Fruit fly (Drosophila melanogaster) whole organism, embryonic: ENCODE measurements around the gene CG6254.

Experiments used
- CG10147 ChIP-seq: fragments of 200-800 bp; sonication (Bioruptor generic); optimal IDR thresholded peaks from 2 replicates; lab custom pipeline; 2019; ENCODE audit warnings: missing biosample characterization, mild to moderate bottlenecking, missing genetic modification characterization, moderate library complexity
- CG13424 ChIP-seq: fragments of 200-800 bp; sonication (Bioruptor generic); optimal IDR thresholded peaks from 2 replicates; lab custom pipeline; 2019; ENCODE audit warnings: missing biosample characterization, mild to moderate bottlenecking, missing genetic modification characterization, moderate library complexity
- CG13624 ChIP-seq: fragments of 200-800 bp; sonication (Bioruptor generic); optimal IDR thresholded peaks from 2 replicates; lab custom pipeline; 2016; ENCODE audit warnings: missing biosample characterization, missing genetic modification characterization
- CG13775 ChIP-seq: fragments of 200-800 bp; sonication (Bioruptor generic); optimal IDR thresholded peaks from 3 replicates; lab custom pipeline; 2017; ENCODE audit warnings: missing biosample characterization, mild to moderate bottlenecking, missing genetic modification characterization
- CG13894 ChIP-seq: fragments of 200-800 bp; sonication (Bioruptor generic); optimal IDR thresholded peaks from 3 replicates; lab custom pipeline; 2018; ENCODE audit warnings: missing biosample characterization, mild to moderate bottlenecking, missing genetic modification characterization, moderate library complexity
- CG14710 ChIP-seq: fragments of 200-800 bp; sonication (Bioruptor generic); optimal IDR thresholded peaks from 3 replicates; lab custom pipeline; 2019; ENCODE audit warnings: missing biosample characterization, mild to moderate bottlenecking, missing genetic modification characterization, moderate library complexity
- CG15601 ChIP-seq: fragments of 200-800 bp; sonication (Bioruptor generic); optimal IDR thresholded peaks from 3 replicates; lab custom pipeline; 2019; ENCODE audit warnings: missing biosample characterization, mild to moderate bottlenecking, missing genetic modification characterization, moderate library complexity
- CG16815 ChIP-seq: fragments of 200-800 bp; sonication (Bioruptor generic); optimal IDR thresholded peaks from 3 replicates; lab custom pipeline; 2017; ENCODE audit warnings: missing biosample characterization, mild to moderate bottlenecking, missing genetic modification characterization
- CG17612 ChIP-seq: fragments of 200-800 bp; sonication (Bioruptor generic); IDR thresholded peaks from 2 replicates; pipeline ENCODE4 v1.3.6; 2022; ENCODE audit warnings: missing biosample characterization, missing genetic modification characterization
- CG18599 ChIP-seq: fragments of 200-800 bp; sonication (Bioruptor generic); optimal IDR thresholded peaks from 3 replicates; lab custom pipeline; 2017; ENCODE audit warnings: missing biosample characterization, missing genetic modification characterization, mild to moderate bottlenecking, moderate library complexity, missing genetic modification reagents
- CG2678 ChIP-seq: fragments of 200-800 bp; sonication (Bioruptor generic); optimal IDR thresholded peaks from 3 replicates; lab custom pipeline; 2019; ENCODE audit warnings: missing biosample characterization, mild to moderate bottlenecking, missing genetic modification characterization, moderate library complexity
- CG3407 ChIP-seq: fragments of 200-800 bp; sonication (Bioruptor generic); optimal IDR thresholded peaks from 2 replicates; lab custom pipeline; 2018; ENCODE audit warnings: missing biosample characterization, mild to moderate bottlenecking, missing genetic modification characterization
- CG3726 ChIP-seq: fragments of 200-800 bp; sonication (Bioruptor generic); IDR thresholded peaks from 3 replicates; pipeline ENCODE4, ENCODE4 v1.3.6; 2022; ENCODE audit warnings: missing biosample characterization, missing genetic modification characterization
- CG6254 ChIP-seq: fragments of 200-800 bp; sonication (Bioruptor generic); optimal IDR thresholded peaks from 3 replicates; lab custom pipeline; 2017; ENCODE audit warnings: mild to moderate bottlenecking, missing biosample characterization, missing genetic modification reagents, missing genetic modification characterization
- CG7928 ChIP-seq: fragments of 200-800 bp; sonication (Bioruptor generic); optimal IDR thresholded peaks from 2 replicates; lab custom pipeline; 2017; ENCODE audit warnings: missing biosample characterization, mild to moderate bottlenecking, missing genetic modification characterization
- D19A ChIP-seq: fragments of 200-800 bp; optimal IDR thresholded peaks from 3 replicates; lab custom pipeline; 2019; ENCODE audit warnings: missing biosample characterization, mild to moderate bottlenecking, missing genetic modification characterization, moderate library complexity
- Dll ChIP-seq: fragments of 200-800 bp; sonication (Bioruptor generic); IDR thresholded peaks from 4 replicates; pipeline ENCODE4 v1.3.6; 2022; ENCODE audit warnings: missing biosample characterization, missing genetic modification characterization; ENCODE audit not compliant: partially characterized antibody
- Dref ChIP-seq: fragments of 200-800 bp; sonication (Bioruptor generic); IDR thresholded peaks from 2 replicates; pipeline ENCODE4 v1.3.6; 2022; ENCODE audit warnings: missing biosample characterization, missing genetic modification characterization
- Eip74EF ChIP-seq, 2 experiments: fragments of 200-800 bp in 1 of 2; fragments of >200 bp in 1 of 2; sonication (Bioruptor generic) in 1 of 2; optimal IDR thresholded peaks; 2 replicates each; lab custom pipeline; 2017 to 2019; ENCODE audit warnings: missing biosample characterization in 2 of 2, missing genetic modification characterization in 2 of 2, mild to moderate bottlenecking in 1 of 2, moderate library complexity in 1 of 2
- Ets97D ChIP-seq: fragments of 200-800 bp; sonication (Bioruptor generic); optimal IDR thresholded peaks from 3 replicates; lab custom pipeline; 2016; ENCODE audit warnings: missing biosample characterization, missing genetic modification characterization
- H2.0 ChIP-seq: fragments of 200-800 bp; sonication (Bioruptor generic); IDR thresholded peaks from 2 replicates; pipeline ENCODE4 v1.3.6; 2022; ENCODE audit warnings: missing biosample characterization, missing genetic modification characterization
- HLH4C ChIP-seq: fragments of 200-800 bp; sonication (Bioruptor generic); IDR thresholded peaks from 3 replicates; pipeline ENCODE4 v1.3.6; 2022; ENCODE audit warnings: missing biosample characterization, missing genetic modification characterization; ENCODE audit not compliant: partially characterized antibody
- HLHmδ ChIP-seq: fragments of 200-800 bp; sonication (Bioruptor generic); optimal IDR thresholded peaks from 2 replicates; lab custom pipeline; 2018; ENCODE audit warnings: missing biosample characterization, mild to moderate bottlenecking, missing genetic modification characterization, moderate library complexity
- Hr3 ChIP-seq: fragments of 200-800 bp; sonication (Bioruptor generic); optimal IDR thresholded peaks from 3 replicates; lab custom pipeline; 2016; ENCODE audit warnings: missing biosample characterization, missing genetic modification characterization
- MBD-R2 ChIP-seq: fragments of 200-800 bp; sonication (Bioruptor generic); IDR thresholded peaks from 2 replicates; pipeline ENCODE4 v1.3.6; 2022; ENCODE audit warnings: missing biosample characterization, missing genetic modification characterization
- Neu2 ChIP-seq: fragments of 200-800 bp; sonication (Bioruptor generic); optimal IDR thresholded peaks from 3 replicates; lab custom pipeline; 2016; ENCODE audit warnings: missing biosample characterization, missing genetic modification characterization, borderline replicate concordance
- Oaz ChIP-seq: fragments of 200-800 bp; sonication (Bioruptor generic); IDR thresholded peaks from 2 replicates; pipeline ENCODE4 v1.3.6; 2022; ENCODE audit warnings: missing biosample characterization, missing genetic modification characterization
- Sry-δ ChIP-seq: fragments of 200-800 bp; sonication (Bioruptor generic); optimal IDR thresholded peaks from 2 replicates; lab custom pipeline; 2016; ENCODE audit warnings: missing biosample characterization, missing genetic modification characterization
- amos ChIP-seq: fragments of 200-800 bp; sonication (Bioruptor generic); IDR thresholded peaks from 2 replicates; pipeline ENCODE4 v1.3.6; 2022; ENCODE audit warnings: missing biosample characterization, missing genetic modification characterization; ENCODE audit not compliant: partially characterized antibody
- bab2 ChIP-seq: fragments of 200-800 bp; sonication (Bioruptor generic); optimal IDR thresholded peaks from 2 replicates; lab custom pipeline; 2016; ENCODE audit warnings: missing biosample characterization, missing genetic modification characterization
- bbx ChIP-seq: fragments of 200-800 bp; sonication (Bioruptor generic); IDR thresholded peaks from 2 replicates; pipeline ENCODE4 v1.3.6; 2022; ENCODE audit warnings: missing biosample characterization, missing genetic modification characterization; ENCODE audit not compliant: partially characterized antibody
- bcd ChIP-seq: fragments of 200-800 bp; sonication (Bioruptor generic); optimal IDR thresholded peaks from 2 replicates; lab custom pipeline; 2017; ENCODE audit warnings: missing biosample characterization, mild to moderate bottlenecking, missing genetic modification characterization
- chinmo ChIP-seq: fragments of 200-800 bp; sonication (Bioruptor generic); IDR thresholded peaks from 4 replicates; pipeline ENCODE4 v1.3.6; 2022; ENCODE audit warnings: missing biosample characterization, missing genetic modification characterization; ENCODE audit not compliant: partially characterized antibody
- croc ChIP-seq: fragments of 200-800 bp; sonication (Bioruptor generic); conservative IDR thresholded peaks from 3 replicates; pipeline ENCODE4 v1.3.6; 2022; ENCODE audit warnings: missing biosample characterization, missing genetic modification characterization
- dati ChIP-seq: fragments of 200-800 bp; sonication (Bioruptor generic); IDR thresholded peaks from 2 replicates; pipeline ENCODE4 v1.3.6; 2022; ENCODE audit warnings: missing biosample characterization, missing genetic modification characterization
- dpn ChIP-seq, 2 experiments: fragments of 200-800 bp; sonication (Bioruptor generic); optimal IDR thresholded peaks; 3 replicates each; lab custom pipeline; 2016; ENCODE audit warnings: missing biosample characterization in 2 of 2, missing genetic modification characterization in 2 of 2
- gfzf ChIP-seq: fragments of 200-800 bp; sonication (Bioruptor generic); optimal IDR thresholded peaks from 2 replicates; lab custom pipeline; 2016; ENCODE audit warnings: missing biosample characterization, mild to moderate bottlenecking, missing genetic modification characterization, moderate library complexity
- gsb-n ChIP-seq: fragments of 200-800 bp; sonication (Bioruptor generic); optimal IDR thresholded peaks from 3 replicates; lab custom pipeline; 2018; ENCODE audit warnings: missing biosample characterization, mild to moderate bottlenecking, missing genetic modification characterization
- ham ChIP-seq: fragments of 200-800 bp; sonication (Bioruptor generic); IDR thresholded peaks from 2 replicates; pipeline ENCODE4 v1.3.6; 2022; ENCODE audit warnings: missing biosample characterization, missing genetic modification characterization
- kah ChIP-seq: fragments of 200-800 bp; sonication (Bioruptor generic); optimal IDR thresholded peaks from 2 replicates; lab custom pipeline; 2018; ENCODE audit warnings: missing biosample characterization, mild to moderate bottlenecking, missing genetic modification characterization
- ken ChIP-seq: fragments of 200-800 bp; sonication (Bioruptor generic); IDR thresholded peaks from 3 replicates; pipeline ENCODE4 v1.3.6; 2022; ENCODE audit warnings: missing biosample characterization, missing genetic modification characterization
- mld ChIP-seq: fragments of 200-800 bp; sonication (Bioruptor generic); IDR thresholded peaks from 3 replicates; pipeline ENCODE4 v1.3.6; 2022; ENCODE audit warnings: missing biosample characterization, missing genetic modification characterization; ENCODE audit not compliant: partially characterized antibody
- pzg ChIP-seq: fragments of 200-800 bp; sonication (Bioruptor generic); optimal IDR thresholded peaks from 3 replicates; lab custom pipeline; 2018; ENCODE audit warnings: missing biosample characterization, mild to moderate bottlenecking, missing genetic modification characterization, moderate library complexity
- row ChIP-seq: fragments of 200-800 bp; sonication (Bioruptor generic); IDR thresholded peaks from 3 replicates; pipeline ENCODE4 v1.3.6; 2022; ENCODE audit warnings: missing biosample characterization, missing genetic modification characterization
- sima ChIP-seq: fragments of 200-800 bp; sonication (Bioruptor generic); optimal IDR thresholded peaks from 2 replicates; lab custom pipeline; 2016; ENCODE audit warnings: missing biosample characterization, missing genetic modification characterization
- stwl ChIP-seq: fragments of 200-800 bp; sonication (Bioruptor generic); optimal IDR thresholded peaks from 3 replicates; lab custom pipeline; 2018; ENCODE audit warnings: missing biosample characterization, mild to moderate bottlenecking, missing genetic modification characterization, moderate library complexity
- zf30C ChIP-seq: fragments of 200-800 bp; sonication (Bioruptor generic); optimal IDR thresholded peaks from 3 replicates; lab custom pipeline; 2018; ENCODE audit warnings: missing biosample characterization, mild to moderate bottlenecking, missing genetic modification characterization

Gene CG6254

DNA sequence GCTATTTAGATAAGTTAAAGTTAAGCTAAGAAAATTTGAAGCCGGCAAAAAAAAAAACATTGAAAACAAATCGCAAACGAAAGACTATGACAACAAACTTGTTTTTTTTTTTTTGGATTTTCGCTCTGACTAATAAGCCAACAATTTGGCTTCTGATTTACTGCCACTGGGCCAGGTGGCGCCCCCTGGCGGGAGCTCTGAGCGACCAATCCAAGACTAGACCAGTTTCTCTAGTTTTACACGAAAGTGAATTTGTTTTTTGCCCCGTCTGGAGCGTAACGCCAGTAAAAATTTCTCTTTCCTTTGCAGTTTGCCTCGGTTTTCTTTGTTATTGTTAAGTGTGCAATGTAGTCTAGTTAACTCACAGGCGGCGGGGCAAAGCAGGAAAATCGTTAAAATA, 36.4 kb downstream of the CG6254 start (continued):
- no peak for TF ChIP-seq D19A
- TF ChIP-seq Ets97D, result no peak
- TF ChIP-seq bbx (GFP tag; lab: Robert Waterston, UW), result no peak
- no peak for TF ChIP-seq sima
- no peak for TF ChIP-seq CG3726 (GFP tag; lab: Robert Waterston, UW)
- TF ChIP-seq CG14710 (tag; lab: Kevin White, UChicago), result no peak
- no peak for TF ChIP-seq CG17612 (GFP tag; lab: Robert Waterston, UW)
- TF ChIP-seq zf30C (GFP tag; lab: Kevin White, UChicago), result no peak
- TF ChIP-seq HLH4C (GFP tag; lab: Robert Waterston, UW), result 0 out of 3 replicates have a peak, but pooled peaks have one; percentile 16

DNA sequence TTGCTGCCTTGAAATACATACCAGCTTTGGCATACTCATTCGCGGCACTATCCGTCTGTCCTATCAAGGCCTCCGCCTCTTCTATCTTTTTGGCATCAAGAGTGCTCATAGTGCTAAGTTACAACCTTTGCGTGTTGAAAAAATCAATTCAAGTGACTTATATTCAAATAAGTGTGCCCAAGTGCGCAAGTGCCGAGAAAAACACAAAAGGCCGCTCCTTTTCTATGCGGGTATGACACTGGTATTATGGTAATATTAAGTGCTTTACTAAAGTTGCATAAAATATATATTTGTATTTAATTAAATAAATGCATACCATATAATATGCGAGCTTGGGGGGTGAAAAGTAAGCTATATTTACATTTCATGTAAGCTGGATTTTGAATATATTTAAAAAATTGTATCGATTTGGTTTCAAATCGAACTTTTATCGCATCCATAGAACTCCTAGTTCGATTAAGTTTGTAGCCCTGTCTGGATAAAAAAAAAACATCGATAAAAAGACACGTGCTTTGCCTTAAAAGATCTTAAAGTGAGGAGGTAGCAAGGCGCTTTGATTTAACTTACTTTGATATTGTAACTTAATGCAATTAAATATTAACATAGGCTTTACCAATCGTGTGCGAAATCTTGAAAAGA, 39.7 kb downstream of the CG6254 start, which contains the start of the genes gammaSnap2 and ATPsynepsilonL:
TSS of gene gammaSnap2 (minus strand) at position 135 of the 639 bp plus-strand sequence.
TSS of gene ATPsynepsilonL (plus strand) at position 508 of the 639 bp plus-strand sequence.
- TF ChIP-seq bcd (no peak), CG6254 (GFP tag; lab: Kevin White, UChicago) (no peak), H2.0 (GFP tag; lab: Robert Waterston, UW) (no peak), chinmo (GFP tag; lab: Robert Waterston, UW) (no peak), HLH4C (GFP tag; lab: Robert Waterston, UW) (0 out of 3 replicates have a peak, but pooled peaks have one; percentile 26), dati (GFP tag; lab: Robert Waterston, UW) (no peak), CG7928 (GFP tag; lab: Kevin White, UChicago) (peak; percentile 18), Neu2 (no peak), croc (GFP tag; lab: Robert Waterston, UW) (no peak), amos (GFP tag; lab: Robert Waterston, UW) (no peak), CG13424 (no peak), CG15601 (tag; lab: Kevin White, UChicago) (no peak), dpn (GFP tag; optimal IDR thresholded peaks at IDR 0.05; lab: Kevin White, UChicago) (no peak), kah (GFP tag; lab: Kevin White, UChicago) (no peak), Dll (GFP tag; lab: Robert Waterston, UW) (0 out of 4 replicates have a peak, but pooled peaks have one; percentile 51), CG18599 (GFP tag; lab: Kevin White, UChicago) (no peak), Hr3 (GFP tag; lab: Kevin White, UChicago) (no peak), MBD-R2 (GFP tag; lab: Robert Waterston, UW) (peak; percentile 36; the same call in 1 of the 2 replicates), mld (0 out of 3 replicates have a peak, but pooled peaks have one; percentile 12), CG3407 (GFP tag; lab: Kevin White, UChicago) (no peak), stwl (tag; lab: Kevin White, UChicago) (peak; percentile 81), CG16815 (no peak), pzg (GFP tag; lab: Kevin White, UChicago) (peak; percentile 4), gsb-n (tag; lab: Kevin White, UChicago) (no peak), Dref (peak; percentile 38; the same call in 1 of the 2 replicates), Eip74EF (GFP tag; optimal IDR thresholded peaks at IDR 0.05; lab: Kevin White, UChicago) (no peak), HLHmδ (GFP tag; lab: Kevin White, UChicago) (no peak), bab2 (GFP tag; lab: Kevin White, UChicago) (no peak), row (GFP tag; lab: Robert Waterston, UW) (0 out of 3 replicates have a peak, but pooled peaks have one; percentile 23), ham (no peak), CG2678 (tag; lab: Kevin White, UChicago) (no peak), CG13624 (GFP tag; lab: Kevin White, UChicago) (no peak), CG10147 (GFP tag; lab: Kevin White, UChicago) (no peak), Sry-δ (peak; percentile 4), CG13894 (tag; lab: Kevin White, UChicago) (peak; percentile 18), ken (GFP tag; lab: Robert Waterston, UW) (no peak), CG13775 (GFP tag; lab: Kevin White, UChicago) (no peak), gfzf (GFP tag; lab: Kevin White, UChicago) (peak; percentile 40), Oaz (no peak)
